Fruit fly (Drosophila melanogaster) whole organism, wandering third instar larva: ENCODE measurements around the gene Spt7.

ENCODE experiments used
- Abd-B ChIP-seq: fragments of >200 bp; optimal IDR thresholded peaks from 2 replicates; lab custom pipeline; 2017; ENCODE audit warnings: missing biosample characterization, missing genetic modification characterization
- CG32264 ChIP-seq: fragments of 200-800 bp; sonication (Bioruptor generic); optimal IDR thresholded peaks from 2 replicates; lab custom pipeline; 2016; ENCODE audit warnings: missing biosample characterization, missing genetic modification characterization
- CG9705 ChIP-seq: fragments of 200-800 bp; sonication (Bioruptor generic); optimal IDR thresholded peaks from 2 replicates; lab custom pipeline; 2018; ENCODE audit warnings: missing biosample characterization, mild to moderate bottlenecking, missing genetic modification characterization
- Dfd ChIP-seq: fragments of >200 bp; optimal IDR thresholded peaks from 2 replicates; lab custom pipeline; 2017; ENCODE audit warnings: missing biosample characterization, missing genetic modification characterization
- Mio ChIP-seq: sonication (Bioruptor generic); optimal IDR thresholded peaks from 2 replicates; lab custom pipeline; 2016; ENCODE audit warnings: missing biosample characterization, missing genetic modification characterization
- N ChIP-seq: fragments of >200 bp; optimal IDR thresholded peaks from 2 replicates; lab custom pipeline; 2018; ENCODE audit warnings: missing biosample characterization, missing external identifiers, missing genetic modification characterization
- OdsH ChIP-seq: fragments of 200-800 bp; sonication (Bioruptor generic); optimal IDR thresholded peaks from 2 replicates; lab custom pipeline; 2016; ENCODE audit warnings: missing biosample characterization, mild to moderate bottlenecking, missing genetic modification characterization
- Sp1 ChIP-seq: fragments of 200-800 bp; sonication (Bioruptor generic); optimal IDR thresholded peaks from 3 replicates; lab custom pipeline; 2019; ENCODE audit warnings: missing biosample characterization, mild to moderate bottlenecking, missing genetic modification characterization, moderate library complexity
- foxo ChIP-seq, 2 experiments: fragments of 200-800 bp; sonication (Bioruptor generic); optimal IDR thresholded peaks; 2 replicates in 1 of 2; 3 replicates in 1 of 2; lab custom pipeline; 2016 to 2017; ENCODE audit warnings: missing biosample characterization in 2 of 2, missing genetic modification characterization in 2 of 2
- lola ChIP-seq: fragments of >200 bp; optimal IDR thresholded peaks from 2 replicates; lab custom pipeline; 2017; ENCODE audit warnings: missing biosample characterization, missing genetic modification characterization
- pan ChIP-seq: fragments of >200 bp; optimal IDR thresholded peaks from 2 replicates; lab custom pipeline; 2017
- sv ChIP-seq: fragments of 200-800 bp; sonication (Bioruptor generic); optimal IDR thresholded peaks from 3 replicates; lab custom pipeline; 2016; ENCODE audit warnings: missing biosample characterization, missing genetic modification characterization

- no peak for TF ChIP-seq Abd-B
- no peak for TF ChIP-seq lola
- TF ChIP-seq OdsH (GFP tag; lab: Kevin White, UChicago): no peak
- TF ChIP-seq Sp1 (GFP tag; lab: Kevin White, UChicago): no peak
- no peak for TF ChIP-seq Dfd (GFP tag; lab: Kevin White, UChicago)
- TF ChIP-seq CG32264 (GFP tag; lab: Kevin White, UChicago): no peak
- TF ChIP-seq Mio (GFP tag; lab: Kevin White, UChicago): no peak
- TF ChIP-seq N (GFP tag; lab: Kevin White, UChicago): no peak
- TF ChIP-seq sv (GFP tag; lab: Kevin White, UChicago): no peak
- no peak for TF ChIP-seq foxo (GFP tag; optimal IDR thresholded peaks at IDR 0.05; lab: Kevin White, UChicago)
- TF ChIP-seq CG9705 (GFP tag; lab: Kevin White, UChicago): no peak
- TF ChIP-seq pan (lab: Kevin White, UChicago): no peak
Observed at dm6 chrX:17845820-17846379, 4.4 kb upstream of the Spt7 start.
